Worm (Caenorhabditis elegans): ENCODE results near the gene F08F8.7.

Gene F08F8.7

ce11 chrIII:7296092-7296668, 50.8 kb downstream of the F08F8.7 start:
- TF ChIP-seq unc-62 (GFP tag; optimal IDR thresholded peaks at IDR 0.05) = no peak

Data from whole organism, dauer.